Fruit fly (Drosophila melanogaster): ENCODE data around the gene CG13409.

The CG13409 gene

DNA sequence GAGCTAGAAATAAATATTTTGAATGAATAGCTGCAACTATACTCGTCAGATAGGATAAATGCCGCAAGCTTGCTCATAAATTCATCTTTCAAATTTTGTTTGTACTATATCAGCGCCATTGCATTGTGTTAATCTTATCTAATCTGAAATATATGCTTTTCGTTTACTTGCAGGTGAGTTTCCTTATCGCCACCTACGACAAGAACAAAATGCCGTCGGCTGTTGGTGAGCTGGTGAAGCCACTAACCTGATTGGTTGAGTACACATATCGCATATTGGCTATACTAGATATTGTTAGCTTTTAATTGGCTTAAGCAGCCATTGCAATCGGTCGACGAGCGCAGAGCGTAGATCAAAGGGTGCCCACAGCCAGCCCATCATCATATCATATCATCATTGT, 22.0 kb upstream of the CG13409 start:
- TF ChIP-seq CG10348 (GFP tag; IDR thresholded peaks at IDR 0.05) (no peak), CG13204 (GFP tag; optimal IDR thresholded peaks at IDR 0.05) (no peak), D1 (tag; optimal IDR thresholded peaks at IDR 0.05) (no peak), CG8159 (tag; optimal IDR thresholded peaks at IDR 0.05) (no peak), CG17806 (tag; optimal IDR thresholded peaks at IDR 0.05) (no peak), CG4496 (GFP tag; IDR thresholded peaks at IDR 0.05) (no peak), CG8301 (tag; optimal IDR thresholded peaks at IDR 0.05) (no peak), fd96Ca (GFP tag; IDR thresholded peaks at IDR 0.05) (no peak), rn (GFP tag; IDR thresholded peaks at IDR 0.05) (no peak), Pif1B (GFP tag; optimal IDR thresholded peaks at IDR 0.05) (no peak), CG14655 (GFP tag; optimal IDR thresholded peaks at IDR 0.05) (no peak), Pif1A (GFP tag; optimal IDR thresholded peaks at IDR 0.05) (no peak), Snoo (tag; optimal IDR thresholded peaks at IDR 0.05) (no peak), CG32121 (GFP tag; IDR thresholded peaks at IDR 0.05) (no peak), CG9948 (tag; optimal IDR thresholded peaks at IDR 0.05) (no peak), Ets98B (GFP tag; IDR thresholded peaks at IDR 0.05) (no peak), CG12605 (GFP tag; IDR thresholded peaks at IDR 0.05) (no peak), CG15710 (tag; optimal IDR thresholded peaks at IDR 0.05) (no peak), CG34367 (tag; optimal IDR thresholded peaks at IDR 0.05) (no peak), EcR (GFP tag; optimal IDR thresholded peaks at IDR 0.05) (no peak)

DNA sequence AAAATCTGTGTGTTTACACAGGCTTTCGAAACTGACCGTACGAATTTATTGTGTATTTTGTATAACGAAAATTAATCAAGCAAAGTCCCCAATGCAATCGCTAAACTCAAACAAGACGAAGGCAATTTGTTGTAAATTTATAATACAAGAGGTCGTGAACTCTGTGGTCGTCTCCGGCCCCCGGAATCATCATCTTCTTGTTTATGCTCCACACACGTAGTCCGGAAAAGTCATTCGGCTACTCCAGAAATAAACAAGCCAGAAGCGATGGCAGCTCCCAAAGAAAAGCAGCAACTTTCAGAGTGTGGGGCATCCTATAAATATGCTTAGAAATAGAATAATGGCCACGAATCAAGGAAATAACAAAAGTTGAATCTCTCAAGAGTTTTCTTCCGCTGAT, 21.5 kb upstream of the CG13409 start:
- TF ChIP-seq gl (tag; optimal IDR thresholded peaks at IDR 0.05) (no peak), CG9948 (tag; optimal IDR thresholded peaks at IDR 0.05) (no peak), fd96Ca (GFP tag; IDR thresholded peaks at IDR 0.05) (no peak), Pif1A (GFP tag; optimal IDR thresholded peaks at IDR 0.05) (no peak), CG14655 (GFP tag; optimal IDR thresholded peaks at IDR 0.05) (no peak), CG17806 (tag; optimal IDR thresholded peaks at IDR 0.05) (no peak)

DNA sequence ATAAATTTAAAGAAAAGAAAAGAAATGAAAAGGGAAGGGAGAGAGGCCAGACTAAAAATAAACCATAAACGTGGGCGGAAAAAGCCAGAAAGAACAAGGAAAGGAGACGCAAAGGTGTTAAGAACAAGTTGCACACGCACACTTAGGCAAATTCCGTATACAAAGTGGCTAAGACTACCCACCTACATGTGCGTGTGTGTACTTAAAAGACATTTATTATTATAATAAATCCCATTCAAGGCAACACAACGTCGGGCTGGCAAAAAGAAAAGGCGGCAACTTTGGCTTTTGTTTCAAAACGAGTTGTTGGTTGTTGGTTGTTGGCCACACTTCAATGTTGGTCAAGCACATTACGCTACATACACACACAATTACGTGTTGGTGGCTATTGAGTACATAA, 20.5 kb upstream of the CG13409 start:
- TF ChIP-seq CG8159 (tag; optimal IDR thresholded peaks at IDR 0.05) (no peak), Snoo (tag; optimal IDR thresholded peaks at IDR 0.05) (no peak), CG34367 (tag; optimal IDR thresholded peaks at IDR 0.05) (no peak), CG12605 (GFP tag; IDR thresholded peaks at IDR 0.05) (no peak), D1 (tag; optimal IDR thresholded peaks at IDR 0.05) (no peak), CG9948 (tag; optimal IDR thresholded peaks at IDR 0.05) (no peak), CG14655 (GFP tag; optimal IDR thresholded peaks at IDR 0.05) (no peak), Pif1A (GFP tag; optimal IDR thresholded peaks at IDR 0.05) (no peak)

DNA sequence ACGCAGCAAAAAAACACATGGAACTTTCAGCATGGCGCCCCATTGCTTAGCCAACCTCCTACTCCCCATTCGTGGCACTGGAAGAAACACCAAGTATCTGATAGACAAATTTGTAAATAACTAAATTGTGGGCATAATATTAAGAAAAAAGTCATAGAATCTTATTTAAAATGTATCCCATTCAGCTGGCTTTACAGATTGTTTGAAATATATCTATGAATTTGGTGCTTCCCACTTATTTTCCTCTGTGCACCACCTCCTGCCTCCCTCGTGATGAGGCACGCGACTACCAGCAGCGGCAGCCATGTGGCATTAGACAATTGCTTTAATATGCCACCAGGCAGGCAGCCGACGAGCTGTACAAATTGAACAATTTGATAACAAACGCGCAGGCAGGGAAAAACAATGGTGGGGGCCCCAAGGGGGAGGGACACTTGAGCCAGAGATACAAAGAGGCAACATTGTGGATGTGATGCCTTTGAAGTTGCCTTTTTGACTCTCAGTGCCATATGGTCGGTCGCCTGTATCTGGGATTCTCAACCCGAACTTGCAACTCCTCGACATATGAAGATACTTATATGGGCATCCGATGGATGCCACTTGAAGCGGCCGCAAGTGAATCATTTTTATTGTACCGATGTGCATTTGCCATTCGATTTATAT, 17.6 kb upstream of the CG13409 start:
- TF ChIP-seq CG34367 (tag; optimal IDR thresholded peaks at IDR 0.05) (peak; percentile 34), CG14655 (GFP tag; optimal IDR thresholded peaks at IDR 0.05) (peak; percentile 80), CG4496 (GFP tag; IDR thresholded peaks at IDR 0.05) (no peak), fd96Ca (GFP tag; IDR thresholded peaks at IDR 0.05) (peak; percentile 77), Pif1A (GFP tag; optimal IDR thresholded peaks at IDR 0.05) (peak; percentile 64), CG8301 (tag; optimal IDR thresholded peaks at IDR 0.05) (peak; percentile 75), CG12605 (GFP tag; IDR thresholded peaks at IDR 0.05) (peak; percentile 66), EcR (GFP tag; optimal IDR thresholded peaks at IDR 0.05) (no peak), CG9948 (tag; optimal IDR thresholded peaks at IDR 0.05) (peak; percentile 34), CG17806 (tag; optimal IDR thresholded peaks at IDR 0.05) (peak; percentile 54), gl (tag; optimal IDR thresholded peaks at IDR 0.05) (no peak), CG8159 (tag; optimal IDR thresholded peaks at IDR 0.05) (peak; percentile 59), Pif1B (GFP tag; optimal IDR thresholded peaks at IDR 0.05) (peak; percentile 15), CG15710 (tag; optimal IDR thresholded peaks at IDR 0.05) (peak; percentile 50), rn (GFP tag; IDR thresholded peaks at IDR 0.05) (no peak), D1 (tag; optimal IDR thresholded peaks at IDR 0.05) (no peak), CG10348 (GFP tag; IDR thresholded peaks at IDR 0.05) (0 out of 2 replicates have a peak, but pooled peaks have one; percentile 40), CG13204 (GFP tag; optimal IDR thresholded peaks at IDR 0.05) (no peak), CG32121 (GFP tag; IDR thresholded peaks at IDR 0.05) (peak; percentile 80), Snoo (tag; optimal IDR thresholded peaks at IDR 0.05) (no peak), Ets98B (GFP tag; IDR thresholded peaks at IDR 0.05) (peak; percentile 83)

DNA sequence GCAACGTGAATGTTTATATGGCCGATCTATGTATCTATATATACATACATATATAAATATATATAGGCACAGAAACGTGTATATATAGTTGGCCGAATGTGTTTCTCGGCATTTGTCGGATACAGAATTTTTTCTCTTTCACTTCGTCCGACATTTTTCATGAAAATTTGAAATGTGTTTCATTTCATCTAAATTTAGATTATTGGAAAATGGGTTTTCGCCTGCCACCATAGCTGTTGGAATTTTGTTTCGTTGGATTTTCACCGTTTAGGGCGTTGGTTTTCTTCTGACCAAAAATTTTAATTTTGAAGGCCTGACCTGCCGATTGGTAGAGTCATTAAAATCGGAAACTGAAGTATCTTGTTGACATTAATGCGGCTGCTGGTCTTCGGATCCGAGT, 15.7 kb upstream of the CG13409 start:
- TF ChIP-seq CG8159 (tag; optimal IDR thresholded peaks at IDR 0.05) (no peak), Pif1A (GFP tag; optimal IDR thresholded peaks at IDR 0.05) (no peak), Ets98B (GFP tag; IDR thresholded peaks at IDR 0.05) (no peak), CG34367 (tag; optimal IDR thresholded peaks at IDR 0.05) (no peak), D1 (tag; optimal IDR thresholded peaks at IDR 0.05) (no peak), CG12605 (GFP tag; IDR thresholded peaks at IDR 0.05) (no peak), CG9948 (tag; optimal IDR thresholded peaks at IDR 0.05) (no peak), CG4496 (GFP tag; IDR thresholded peaks at IDR 0.05) (no peak), gl (tag; optimal IDR thresholded peaks at IDR 0.05) (no peak), CG8301 (tag; optimal IDR thresholded peaks at IDR 0.05) (no peak)

DNA sequence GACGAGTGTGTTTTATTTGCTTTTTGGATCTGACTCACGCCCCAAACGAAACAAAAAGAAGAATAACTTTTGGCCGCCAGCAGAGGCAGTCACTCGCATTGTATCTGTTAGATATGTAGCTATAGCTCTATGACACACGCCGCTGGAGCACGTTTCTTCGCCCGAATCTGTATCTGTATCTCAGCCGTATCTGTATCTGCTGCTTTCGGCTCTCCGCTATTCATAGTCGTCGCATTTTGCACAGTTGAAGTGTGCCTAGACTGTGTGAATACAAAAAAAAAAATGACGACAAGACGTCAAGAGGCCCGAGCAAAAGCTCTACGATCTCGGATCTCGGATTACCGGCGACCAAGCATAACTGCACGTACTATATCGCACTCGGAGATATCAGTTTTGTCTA, 15.0 kb upstream of the CG13409 start:
- TF ChIP-seq CG9948 (tag; optimal IDR thresholded peaks at IDR 0.05) (no peak), D1 (tag; optimal IDR thresholded peaks at IDR 0.05) (no peak)

DNA sequence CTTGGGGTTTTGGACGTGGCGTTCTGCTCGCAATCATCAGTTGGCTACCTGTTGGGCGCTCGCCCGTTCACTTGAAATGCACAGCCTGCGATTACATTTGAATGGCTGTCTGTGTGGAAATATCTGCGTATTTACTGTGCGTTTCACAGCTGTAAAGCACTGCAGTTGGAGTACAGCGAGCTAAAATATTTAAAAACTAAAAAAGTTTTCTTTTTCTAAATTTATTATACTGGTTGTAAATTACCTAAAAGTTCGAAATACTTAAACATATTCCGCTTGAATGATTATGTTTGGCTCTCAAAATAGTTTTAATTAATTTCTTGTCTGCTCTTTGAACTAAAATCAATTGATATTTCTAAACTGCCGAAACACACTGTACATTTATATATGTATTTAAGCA, 14.5 kb upstream of the CG13409 start:
- 0 out of 3 replicates have a peak, but pooled peaks have one; percentile 11 for TF ChIP-seq fd96Ca (GFP tag; IDR thresholded peaks at IDR 0.05)
- TF ChIP-seq CG9948 (tag; optimal IDR thresholded peaks at IDR 0.05) = no peak
- TF ChIP-seq gl (tag; optimal IDR thresholded peaks at IDR 0.05) = no peak
- TF ChIP-seq Snoo (tag; optimal IDR thresholded peaks at IDR 0.05) = peak; percentile 0
